Worm (Caenorhabditis elegans): ENCODE results near the gene nnt-1.
A peak's percentile ranks its signal among the peaks of the same experiment; 100 is the strongest.

Gene nnt-1

DNA sequence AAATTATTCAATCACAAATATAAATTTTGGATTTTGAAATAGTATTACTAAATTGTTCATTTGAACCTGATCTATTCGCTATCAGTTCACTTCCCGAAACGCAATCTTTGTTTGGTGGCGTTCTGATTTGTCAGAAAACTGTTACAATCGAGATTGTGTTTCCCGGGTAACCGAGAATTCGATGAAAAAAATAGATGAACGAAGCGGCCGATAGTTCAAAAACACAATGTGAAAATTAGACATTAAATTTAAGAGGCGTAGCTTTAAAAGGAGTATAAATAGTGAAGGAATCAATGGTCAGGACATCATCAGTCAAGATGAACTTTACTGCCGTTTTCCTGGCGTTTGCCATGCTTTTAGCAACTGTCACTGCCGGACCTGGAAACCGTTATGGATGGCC is 36.3 kb upstream of the nnt-1 start, which contains the start of gene C45B2.1:
TSS of gene C45B2.1 (plus strand) at position 301 of the 400 bp plus-strand sequence.
- TF ChIP-seq ceh-32 (tag; optimal IDR thresholded peaks at IDR 0.05; ENCODE audit: poor library complexity): no peak
- no peak for TF ChIP-seq lir-3 (tag; optimal IDR thresholded peaks at IDR 0.05)
- TF ChIP-seq zag-1 (tag; optimal IDR thresholded peaks at IDR 0.05): no peak
- no peak for TF ChIP-seq Y75B8A.6 (GFP tag; IDR thresholded peaks at IDR 0.05)
- TF ChIP-seq duxl-1 (tag; optimal IDR thresholded peaks at IDR 0.05; ENCODE audit: poor library complexity): no peak
- no peak for TF ChIP-seq ztf-7 (tag; optimal IDR thresholded peaks at IDR 0.05)
- no peak for TF ChIP-seq F10B5.3 (tag; optimal IDR thresholded peaks at IDR 0.05)
- TF ChIP-seq nhr-48 (tag; optimal IDR thresholded peaks at IDR 0.05): no peak
- TF ChIP-seq ceh-82 (tag; optimal IDR thresholded peaks at IDR 0.05): no peak
- TF ChIP-seq snpc-4 (tag; optimal IDR thresholded peaks at IDR 0.05): no peak
- no peak for TF ChIP-seq madf-9 (GFP tag; conservative IDR thresholded peaks at IDR 0.05)
- no peak for TF ChIP-seq egl-43 (GFP tag; IDR thresholded peaks at IDR 0.05)

ce11 chrX:6087676-6088075 is 34.4 kb upstream of the nnt-1 start, which contains the start of gene C45B2.8:
TSS of gene C45B2.8 (plus strand) at chrX:6087976.
- no peak for TF ChIP-seq lin-39 (tag; optimal IDR thresholded peaks at IDR 0.05)

ce11 chrX:6088718-6089117 is 33.4 kb upstream of the nnt-1 start:
- TF ChIP-seq aha-1 (tag) (peak; percentile 45), nhr-77 (tag; optimal IDR thresholded peaks at IDR 0.05) (peak; percentile 45), lin-38 (GFP tag; IDR thresholded peaks at IDR 0.05) (peak; percentile 38), hif-1 (tag; optimal IDR thresholded peaks at IDR 0.05) (no peak), lin-1 (GFP tag; IDR thresholded peaks at IDR 0.05) (0 out of 2 replicates have a peak, but pooled peaks have one; percentile 16), vab-7 (GFP tag; IDR thresholded peaks at IDR 0.05) (0 out of 2 replicates have a peak, but pooled peaks have one; percentile 25), egl-43 (GFP tag; IDR thresholded peaks at IDR 0.05) (no peak), mes-2 (tag; optimal IDR thresholded peaks at IDR 0.05; ENCODE audit: poor library complexity, severe bottlenecking) (peak; percentile 59), ceh-62 (tag; optimal IDR thresholded peaks at IDR 0.05) (no peak), jun-1 (tag; optimal IDR thresholded peaks at IDR 0.05) (no peak), dve-1 (tag; optimal IDR thresholded peaks at IDR 0.05; ENCODE audit: insufficient read depth) (peak; percentile 75), snpc-1.2 (GFP tag; IDR thresholded peaks at IDR 0.05) (no peak; the same call in 1 of the 2 replicates), duxl-1 (tag; optimal IDR thresholded peaks at IDR 0.05; ENCODE audit: poor library complexity) (peak; percentile 71), lim-7 (GFP tag; IDR thresholded peaks at IDR 0.05) (0 out of 2 replicates have a peak, but pooled peaks have one; percentile 30), hlh-11 (tag; optimal IDR thresholded peaks at IDR 0.05) (peak; percentile 47), T26A8.4 (GFP tag; IDR thresholded peaks at IDR 0.05) (0 out of 2 replicates have a peak, but pooled peaks have one; percentile 79), lsy-2 (tag; optimal IDR thresholded peaks at IDR 0.05) (peak in 1 of 2 experiments; percentile 50), nhr-48 (tag; optimal IDR thresholded peaks at IDR 0.05) (peak; percentile 21), zfp-3 (GFP tag; conservative IDR thresholded peaks at IDR 0.05) (peak; percentile 61; the same call in 1 of the 2 replicates), dmd-6 (GFP tag; IDR thresholded peaks at IDR 0.05) (peak; percentile 26), nhr-102 (tag; optimal IDR thresholded peaks at IDR 0.05) (peak; percentile 76), pha-4 (GFP tag; IDR thresholded peaks at IDR 0.05) (peak; percentile 59; the same call in 1 of the 2 replicates), pha-4 (tag; optimal IDR thresholded peaks at IDR 0.05) (no peak), nhr-237 (tag; optimal IDR thresholded peaks at IDR 0.05) (peak; percentile 50), T20F7.1 (GFP tag; optimal IDR thresholded peaks at IDR 0.05) (peak; percentile 13), nhr-6 (tag; optimal IDR thresholded peaks at IDR 0.05) (no peak), egl-27 (tag; optimal IDR thresholded peaks at IDR 0.05) (no peak), nhr-28 (tag; optimal IDR thresholded peaks at IDR 0.05) (peak; percentile 21), daf-16 (GFP tag; optimal IDR thresholded peaks at IDR 0.05) (no peak), daf-16 (tag; optimal IDR thresholded peaks at IDR 0.05) (peak; percentile 16), mep-1 (tag; optimal IDR thresholded peaks at IDR 0.05) (peak; percentile 87), cey-2 (tag; optimal IDR thresholded peaks at IDR 0.05; ENCODE audit: borderline replicate concordance, insufficient read depth) (no peak)

All from whole organism, L4 larva.